Worm (Caenorhabditis elegans) whole organism, L4 larva: Measurements from ENCODE around the gene F53C3.1.

Source experiments
- D1046.2 ChIP-seq: fragments of 200-800 bp; sonication (Bioruptor generic); IDR thresholded peaks from 2 replicates; pipeline ENCODE4 v1.3.6; 2022; ENCODE audit warnings: missing genetic modification characterization, missing compliant biosample characterization
- F10B5.3 ChIP-seq: sonication (generic microtip); optimal IDR thresholded peaks from 2 replicates; lab custom pipeline; 2016; ENCODE audit warnings: mild to moderate bottlenecking, missing genetic modification characterization, missing compliant biosample characterization
- F44E2.7 ChIP-seq: fragments of 200-800 bp; sonication (Bioruptor generic); IDR thresholded peaks from 2 replicates; pipeline ENCODE4 v2.1.2; 2022; ENCODE audit warnings: missing genetic modification characterization, missing compliant biosample characterization
- F49E8.2 ChIP-seq: sonication (generic microtip); optimal IDR thresholded peaks from 2 replicates; lab custom pipeline; 2016; ENCODE audit warnings: missing compliant biosample characterization, mild to moderate bottlenecking, missing genetic modification characterization, borderline replicate concordance
- R02D3.7 ChIP-seq: fragments of 150-350 bp; sonication (generic microtip); optimal IDR thresholded peaks from 3 replicates; lab custom pipeline; 2014; ENCODE audit warnings: missing biosample characterization, missing genetic modification characterization
- Y105C5A.15 ChIP-seq: fragments of 200-800 bp; sonication (Bioruptor generic); IDR thresholded peaks from 2 replicates; pipeline ENCODE4 v1.3.6; 2022; ENCODE audit warnings: missing genetic modification characterization, missing compliant biosample characterization
- Y75B8A.6 ChIP-seq: fragments of 200-800 bp; sonication (Bioruptor generic); IDR thresholded peaks from 2 replicates; pipeline ENCODE4 v1.3.6; 2022; ENCODE audit warnings: missing genetic modification reagents, missing genetic modification characterization, missing compliant biosample characterization
- aha-1 ChIP-seq: fragments of 150-350 bp; peaks from one replicate; lab custom pipeline; 2014; ENCODE audit warnings: missing biosample characterization, missing genetic modification characterization
- arid-1 ChIP-seq: fragments of 200-800 bp; sonication (Bioruptor generic); conservative IDR thresholded peaks from 2 replicates; pipeline ENCODE4 v1.3.6; 2022; ENCODE audit warnings: missing genetic modification reagents, missing genetic modification characterization, missing compliant biosample characterization
- ceh-20 ChIP-seq: fragments of 200-800 bp; sonication (Bioruptor generic); IDR thresholded peaks from 2 replicates; pipeline ENCODE4 v1.3.6; 2022; ENCODE audit warnings: missing genetic modification reagents, missing genetic modification characterization, missing compliant biosample characterization
- ceh-44 ChIP-seq: fragments of 200-800 bp; sonication (Bioruptor generic); IDR thresholded peaks from 2 replicates; pipeline ENCODE4 v1.3.6; 2022; ENCODE audit warnings: missing genetic modification reagents, missing genetic modification characterization, missing compliant biosample characterization
- ces-1 ChIP-seq: fragments of 150-350 bp; sonication (generic microtip); optimal IDR thresholded peaks from 4 replicates; lab custom pipeline; 2014; ENCODE audit warnings: missing biosample characterization, missing genetic modification reagents, missing genetic modification characterization
- cey-2 ChIP-seq: sonication (generic microtip); optimal IDR thresholded peaks from 3 replicates; lab custom pipeline; 2017; ENCODE audit warnings: missing genetic modification characterization, mild to moderate bottlenecking, missing compliant biosample characterization, antibody characterized with exemption, borderline replicate concordance; ENCODE audit not compliant: insufficient read depth
- daf-12 ChIP-seq: fragments of 150-350 bp; optimal IDR thresholded peaks from 2 replicates; lab custom pipeline; 2014; ENCODE audit warnings: missing biosample characterization, missing genetic modification reagents, missing genetic modification characterization
- daf-16 ChIP-seq, 3 experiments: sonication (generic microtip); optimal IDR thresholded peaks; 2 replicates each; lab custom pipeline; 2016 to 2017; ENCODE audit warnings: missing genetic modification characterization in 3 of 3, missing genetic modification reagents in 3 of 3, mild to moderate bottlenecking in 2 of 3, missing compliant biosample characterization in 2 of 3, missing biosample characterization in 1 of 3, moderate library complexity in 1 of 3
- daf-19 ChIP-seq: fragments of 200-800 bp; sonication (Bioruptor generic); conservative IDR thresholded peaks from 2 replicates; pipeline ENCODE4 v1.3.6; 2022; ENCODE audit warnings: missing genetic modification characterization, missing compliant biosample characterization
- dmd-6 ChIP-seq: fragments of 200-800 bp; sonication (Bioruptor generic); IDR thresholded peaks from 2 replicates; pipeline ENCODE4 v1.3.6; 2022; ENCODE audit warnings: missing genetic modification reagents, missing genetic modification characterization, missing compliant biosample characterization
- dmd-8 ChIP-seq: fragments of 200-800 bp; sonication (Bioruptor generic); IDR thresholded peaks from 2 replicates; pipeline ENCODE4 v1.3.6; 2022; ENCODE audit warnings: missing genetic modification characterization, missing compliant biosample characterization
- duxl-1 ChIP-seq: sonication (generic microtip); optimal IDR thresholded peaks from 2 replicates; lab custom pipeline; 2016; ENCODE audit warnings: mild to moderate bottlenecking, missing genetic modification characterization, moderate library complexity, missing compliant biosample characterization; ENCODE audit not compliant: poor library complexity
- egl-27 ChIP-seq: sonication (generic microtip); optimal IDR thresholded peaks from 3 replicates; lab custom pipeline; 2017; ENCODE audit warnings: missing biosample characterization, missing genetic modification reagents, missing genetic modification characterization
- egl-43 ChIP-seq: fragments of 200-800 bp; sonication (Bioruptor generic); IDR thresholded peaks from 2 replicates; pipeline ENCODE4 v1.3.6; 2022; ENCODE audit warnings: missing genetic modification reagents, missing genetic modification characterization, missing compliant biosample characterization
- fkh-10 ChIP-seq: fragments of 150-350 bp; optimal IDR thresholded peaks from 2 replicates; lab custom pipeline; 2014; ENCODE audit warnings: missing biosample characterization, missing genetic modification reagents, missing genetic modification characterization
- fos-1 ChIP-seq: fragments of 150-350 bp; optimal IDR thresholded peaks from 2 replicates; lab custom pipeline; 2014; ENCODE audit warnings: missing biosample characterization, missing genetic modification characterization
- hlh-30 ChIP-seq: sonication (generic microtip); optimal IDR thresholded peaks from 2 replicates; lab custom pipeline; 2017; ENCODE audit warnings: antibody characterized with exemption, mild to moderate bottlenecking, missing genetic modification characterization, missing compliant biosample characterization; ENCODE audit not compliant: insufficient read depth
- hmg-1.1 ChIP-seq: fragments of 200-800 bp; sonication (Bioruptor generic); IDR thresholded peaks from 2 replicates; pipeline ENCODE4 v1.3.6; 2022; ENCODE audit warnings: missing genetic modification reagents, missing genetic modification characterization, missing compliant biosample characterization
- lim-7 ChIP-seq: fragments of 200-800 bp; sonication (Bioruptor generic); IDR thresholded peaks from 2 replicates; pipeline ENCODE4 v1.3.6; 2022; ENCODE audit warnings: missing genetic modification characterization, missing compliant biosample characterization
- lin-38 ChIP-seq: fragments of 200-800 bp; sonication (Bioruptor generic); IDR thresholded peaks from 2 replicates; pipeline ENCODE4 v1.3.6; 2022; ENCODE audit warnings: missing genetic modification reagents, missing genetic modification characterization, missing compliant biosample characterization
- madf-5 ChIP-seq, 2 experiments: fragments of 200-800 bp; sonication (Bioruptor generic); IDR thresholded peaks; 2 replicates each; pipeline ENCODE4 v1.3.6; 2022; ENCODE audit warnings: missing compliant biosample characterization in 2 of 2, missing genetic modification characterization in 2 of 2
- madf-9 ChIP-seq: fragments of 200-800 bp; sonication (Bioruptor generic); conservative IDR thresholded peaks from 2 replicates; pipeline ENCODE4 v1.3.6; 2022; ENCODE audit warnings: missing genetic modification reagents, missing genetic modification characterization, missing compliant biosample characterization
- mep-1 ChIP-seq: fragments of 150-350 bp; sonication (generic microtip); optimal IDR thresholded peaks from 3 replicates; lab custom pipeline; 2014; ENCODE audit warnings: missing biosample characterization, missing genetic modification characterization
- nhr-102 ChIP-seq: sonication (generic microtip); optimal IDR thresholded peaks from 2 replicates; lab custom pipeline; 2016; ENCODE audit warnings: mild to moderate bottlenecking, missing genetic modification characterization, moderate library complexity, missing compliant biosample characterization
- nhr-11 ChIP-seq: fragments of 150-350 bp; optimal IDR thresholded peaks from 2 replicates; lab custom pipeline; 2014; ENCODE audit warnings: missing biosample characterization, missing genetic modification characterization
- nhr-28 ChIP-seq: fragments of 150-350 bp; optimal IDR thresholded peaks from 2 replicates; lab custom pipeline; 2014; ENCODE audit warnings: missing biosample characterization, missing genetic modification characterization
- nhr-48 ChIP-seq: sonication (generic microtip); optimal IDR thresholded peaks from 2 replicates; lab custom pipeline; 2016; ENCODE audit warnings: mild to moderate bottlenecking, missing genetic modification characterization, missing compliant biosample characterization
- nhr-77 ChIP-seq: fragments of 150-350 bp; optimal IDR thresholded peaks from 2 replicates; lab custom pipeline; 2014; ENCODE audit warnings: missing biosample characterization, missing genetic modification characterization
- pha-4 ChIP-seq, 2 experiments: fragments of 150-350 bp in 1 of 2; fragments of 200-800 bp in 1 of 2; sonication (Bioruptor generic) in 1 of 2; IDR thresholded peaks in 1 of 2; optimal IDR thresholded peaks in 1 of 2; 2 replicates each; pipeline versions ENCODE4 v1.3.6 to Lab custom; 2014 to 2022; ENCODE audit warnings: missing genetic modification characterization in 2 of 2, missing genetic modification reagents in 2 of 2, missing biosample characterization in 1 of 2, missing compliant biosample characterization in 1 of 2
- php-3 ChIP-seq: fragments of 200-800 bp; sonication (Bioruptor generic); IDR thresholded peaks from 2 replicates; pipeline ENCODE4 v1.3.6; 2022; ENCODE audit warnings: missing genetic modification reagents, missing genetic modification characterization, missing compliant biosample characterization
- set-16 ChIP-seq: fragments of 200-800 bp; sonication (Bioruptor generic); IDR thresholded peaks from 2 replicates; pipeline ENCODE4 v1.3.6; 2022; ENCODE audit warnings: missing genetic modification reagents, missing genetic modification characterization, missing compliant biosample characterization
- spr-1 ChIP-seq: sonication (generic microtip); optimal IDR thresholded peaks from 2 replicates; lab custom pipeline; 2016; ENCODE audit warnings: mild to moderate bottlenecking, missing genetic modification characterization, missing compliant biosample characterization
- zfp-3 ChIP-seq: fragments of 200-800 bp; sonication (Bioruptor generic); conservative IDR thresholded peaks from 2 replicates; pipeline ENCODE4 v1.3.6; 2022; ENCODE audit warnings: missing genetic modification reagents, missing genetic modification characterization, missing compliant biosample characterization
- ztf-7 ChIP-seq: fragments of 150-350 bp; optimal IDR thresholded peaks from 2 replicates; lab custom pipeline; 2014; ENCODE audit warnings: missing biosample characterization, missing genetic modification characterization

F53C3.1 gene

ce11 chrII:3931230-3931629 is 19.4 kb downstream of the F53C3.1 start:
- TF ChIP-seq nhr-11 = no peak
- no peak for TF ChIP-seq R02D3.7 (tag; lab: Kevin White, UChicago)
- TF ChIP-seq spr-1 = no peak
- TF ChIP-seq nhr-102 = no peak
- TF ChIP-seq F44E2.7 (GFP tag; lab: Robert Waterston, UW) = no peak
- TF ChIP-seq hmg-1.1 (GFP tag; lab: Robert Waterston, UW) = no peak
- no peak for TF ChIP-seq hlh-30 (tag; lab: Kevin White, UChicago)
- no peak for TF ChIP-seq zfp-3 (GFP tag; lab: Robert Waterston, UW)
- no peak for TF ChIP-seq F10B5.3 (tag; lab: Kevin White, UChicago)
- TF ChIP-seq cey-2 (tag; lab: Kevin White, UChicago) = no peak
- TF ChIP-seq dmd-8 (GFP tag; lab: Robert Waterston, UW) = no peak

ce11 chrII:3931825-3932224 is 20.0 kb downstream of the F53C3.1 start:
- no peak for TF ChIP-seq nhr-48
- TF ChIP-seq Y75B8A.6 (GFP tag; lab: Robert Waterston, UW) = no peak
- TF ChIP-seq ztf-7 (tag; lab: Kevin White, UChicago) = no peak
- no peak for TF ChIP-seq nhr-77 (tag; lab: Kevin White, UChicago)
- TF ChIP-seq daf-19 (GFP tag; lab: Robert Waterston, UW) = no peak
- TF ChIP-seq F10B5.3 (tag; lab: Kevin White, UChicago) = no peak
- no peak for TF ChIP-seq egl-27 (tag; lab: Kevin White, UChicago)
- no peak for TF ChIP-seq madf-9 (GFP tag; lab: Robert Waterston, UW)
- no peak for TF ChIP-seq duxl-1 (tag; lab: Kevin White, UChicago)
- TF ChIP-seq aha-1 (tag; lab: Kevin White, UChicago) = no peak
- TF ChIP-seq madf-5 (GFP tag; IDR thresholded peaks at IDR 0.05; lab: Robert Waterston, UW) = 0 out of 4 replicates have a peak, but pooled peaks of 1 of the 2 experiments have one; percentile 9
- TF ChIP-seq F49E8.2 (tag; lab: Kevin White, UChicago) = peak; percentile 15
- no peak for TF ChIP-seq ces-1 (GFP tag; lab: Kevin White, UChicago)
- peak; percentile 61; the same call in 1 of the 2 replicates for TF ChIP-seq egl-43 (GFP tag; lab: Robert Waterston, UW)
- no peak for TF ChIP-seq mep-1 (tag; lab: Kevin White, UChicago)
- TF ChIP-seq lin-38 (GFP tag; lab: Robert Waterston, UW) = peak; percentile 50; the same call in 1 of the 2 replicates
- no peak for TF ChIP-seq hmg-1.1 (GFP tag; lab: Robert Waterston, UW)
- TF ChIP-seq daf-16 (GFP tag; optimal IDR thresholded peaks at IDR 0.05; lab: Kevin White, UChicago) = no peak
- no peak for TF ChIP-seq daf-16 (tag; optimal IDR thresholded peaks at IDR 0.05; lab: Kevin White, UChicago)
- 0 out of 2 replicates have a peak, but pooled peaks have one; percentile 29 for TF ChIP-seq arid-1 (GFP tag; lab: Robert Waterston, UW)
- TF ChIP-seq D1046.2 (GFP tag; lab: Robert Waterston, UW) = no peak
- TF ChIP-seq pha-4 (GFP tag; IDR thresholded peaks at IDR 0.05; lab: Robert Waterston, UW) = peak; percentile 23; the same call in 1 of the 2 replicates
- no peak for TF ChIP-seq pha-4 (tag; optimal IDR thresholded peaks at IDR 0.05; lab: Kevin White, UChicago)
- no peak for TF ChIP-seq daf-12
- no peak for TF ChIP-seq ceh-44 (GFP tag; lab: Robert Waterston, UW)

ce11 chrII:3933640-3934039 is 21.8 kb downstream of the F53C3.1 start, which contains the start of gene Y14H12B.2:
Gene Y14H12B.2, minus strand, starts transcription at chrII:3933740.
- TF ChIP-seq daf-16 (GFP tag; optimal IDR thresholded peaks at IDR 0.05; lab: Kevin White, UChicago) (no peak), daf-16 (tag; optimal IDR thresholded peaks at IDR 0.05; lab: Kevin White, UChicago) (no peak), fkh-10 (GFP tag; lab: Kevin White, UChicago) (no peak), egl-43 (GFP tag; lab: Robert Waterston, UW) (no peak), fos-1 (tag; lab: Kevin White, UChicago) (no peak), php-3 (GFP tag; lab: Robert Waterston, UW) (no peak), nhr-11 (no peak), ceh-20 (GFP tag; lab: Robert Waterston, UW) (no peak), lim-7 (GFP tag; lab: Robert Waterston, UW) (no peak), nhr-28 (tag; lab: Kevin White, UChicago) (no peak), hlh-30 (tag; lab: Kevin White, UChicago) (no peak), dmd-6 (GFP tag; lab: Robert Waterston, UW) (no peak), Y105C5A.15 (GFP tag; lab: Robert Waterston, UW) (no peak), set-16 (no peak), nhr-102 (no peak)
- TF ChIP-seq, all 104 proteins: peak for 0
